Fruit fly (Drosophila melanogaster): ENCODE measurements around the gene CG11076.

The CG11076 gene

DNA sequence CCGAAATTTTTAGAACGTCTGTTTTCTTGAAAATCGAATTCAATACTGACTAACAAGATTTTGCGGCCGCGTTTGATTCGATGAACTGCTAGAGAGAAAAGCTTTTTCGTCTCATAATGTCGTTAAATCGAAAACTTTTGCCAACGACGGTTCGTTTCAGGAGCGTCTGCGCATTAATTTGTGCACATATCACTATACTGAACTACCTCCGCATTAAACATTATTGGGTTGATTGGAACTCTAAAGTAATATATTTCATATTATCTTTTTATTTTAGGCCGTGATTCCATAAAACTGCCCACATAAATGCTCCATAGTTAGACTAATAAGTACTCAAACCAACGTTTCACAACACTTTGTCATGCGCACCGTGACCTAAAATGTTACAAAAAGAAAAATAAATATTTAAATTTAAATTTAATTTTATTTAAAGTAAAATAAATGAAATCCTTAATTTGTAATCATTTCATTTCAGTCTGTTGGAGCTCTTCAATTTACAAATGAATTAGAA is 22.2 kb upstream of the CG11076 start, which contains the start of gene CaMKII (continued):
- no peak for TF ChIP-seq vvl (GFP tag; IDR thresholded peaks at IDR 0.05)
- TF ChIP-seq aop (GFP tag; IDR thresholded peaks at IDR 0.05): no peak
- no peak for TF ChIP-seq NC2β (GFP tag; optimal IDR thresholded peaks at IDR 0.05)
- TF ChIP-seq CG12236 (GFP tag; optimal IDR thresholded peaks at IDR 0.05): no peak
- no peak for TF ChIP-seq tio (GFP tag; optimal IDR thresholded peaks at IDR 0.05)
- TF ChIP-seq ttk (GFP tag; IDR thresholded peaks at IDR 0.05): no peak
- TF ChIP-seq HmgD (GFP tag; optimal IDR thresholded peaks at IDR 0.05): no peak
- TF ChIP-seq usp (GFP tag; optimal IDR thresholded peaks at IDR 0.05): no peak
- TF ChIP-seq HLH4C (GFP tag; IDR thresholded peaks at IDR 0.05; ENCODE audit: partially characterized antibody): no peak
- no peak for TF ChIP-seq Deaf1 (tag; optimal IDR thresholded peaks at IDR 0.05)
- no peak for TF ChIP-seq Atf-2 (GFP tag; optimal IDR thresholded peaks at IDR 0.05)
- no peak for TF ChIP-seq bowl (GFP tag; IDR thresholded peaks at IDR 0.05)
- no peak for TF ChIP-seq ham (GFP tag; IDR thresholded peaks at IDR 0.05)
- TF ChIP-seq CG32772 (GFP tag; IDR thresholded peaks at IDR 0.05): no peak
- no peak for TF ChIP-seq CG4404 (GFP tag; IDR thresholded peaks at IDR 0.05)
- TF ChIP-seq danr (GFP tag; IDR thresholded peaks at IDR 0.05): no peak
- peak; percentile 21 for TF ChIP-seq Fer1 (GFP tag; optimal IDR thresholded peaks at IDR 0.05)
- TF ChIP-seq CG10267 (tag; optimal IDR thresholded peaks at IDR 0.05): peak; percentile 88
- TF ChIP-seq Nf-YB (GFP tag; optimal IDR thresholded peaks at IDR 0.05): no peak
- no peak for TF ChIP-seq CG1602 (GFP tag; optimal IDR thresholded peaks at IDR 0.05)
- no peak for TF ChIP-seq CG14667 (GFP tag; IDR thresholded peaks at IDR 0.05)
- no peak for TF ChIP-seq CG6683 (GFP tag; optimal IDR thresholded peaks at IDR 0.05)
- TF ChIP-seq Gsc (GFP tag; IDR thresholded peaks at IDR 0.05): no peak
- TF ChIP-seq gem (tag; optimal IDR thresholded peaks at IDR 0.05): peak; percentile 67

DNA sequence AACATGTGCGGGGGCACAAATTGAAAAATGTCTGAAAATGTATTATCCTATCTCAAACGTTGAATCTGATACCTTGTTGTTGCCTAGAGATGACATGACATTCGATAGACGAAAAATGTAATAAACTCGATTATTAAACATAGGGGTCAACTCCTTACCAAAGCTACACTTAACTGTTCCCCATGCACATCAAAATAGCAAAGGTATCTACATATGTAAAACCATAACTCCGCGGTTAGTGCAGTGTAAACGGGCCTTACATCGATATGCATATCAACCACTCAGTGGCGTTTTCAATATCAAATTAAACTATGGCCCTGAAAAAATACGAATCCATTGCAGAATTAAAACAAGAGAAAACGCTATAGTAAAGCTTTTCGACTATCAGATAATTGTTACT is 19.7 kb upstream of the CG11076 start:
- no peak for TF ChIP-seq CG32767 (GFP tag; IDR thresholded peaks at IDR 0.05)
- TF ChIP-seq vvl (GFP tag; IDR thresholded peaks at IDR 0.05): no peak
- no peak for TF ChIP-seq ci (GFP tag; IDR thresholded peaks at IDR 0.05)
- no peak for TF ChIP-seq oc (tag; optimal IDR thresholded peaks at IDR 0.05)
- TF ChIP-seq NK7.1 (GFP tag; optimal IDR thresholded peaks at IDR 0.05): no peak
- no peak; the same call in 1 of the 2 replicates for TF ChIP-seq bbx (GFP tag; IDR thresholded peaks at IDR 0.05; ENCODE audit: partially characterized antibody)
- TF ChIP-seq CG15479 (GFP tag; optimal IDR thresholded peaks at IDR 0.05): no peak
- no peak; the same call in 2 of the 3 replicates for TF ChIP-seq CG16813 (GFP tag; IDR thresholded peaks at IDR 0.05; ENCODE audit: partially characterized antibody)
- no peak for TF ChIP-seq crol (GFP tag; IDR thresholded peaks at IDR 0.05)
- TF ChIP-seq CG17186 (GFP tag; optimal IDR thresholded peaks at IDR 0.05): peak; percentile 51
- TF ChIP-seq Lim3 (GFP tag; IDR thresholded peaks at IDR 0.05): no peak
- TF ChIP-seq CG7372 (GFP tag; IDR thresholded peaks at IDR 0.05): no peak
- TF ChIP-seq zen2 (GFP tag; IDR thresholded peaks at IDR 0.05; ENCODE audit: partially characterized antibody): no peak
- TF ChIP-seq CG10366 (GFP tag; IDR thresholded peaks at IDR 0.05): no peak
- no peak for TF ChIP-seq otp (GFP tag; IDR thresholded peaks at IDR 0.05)
- no peak for TF ChIP-seq CG6765 (GFP tag; optimal IDR thresholded peaks at IDR 0.05)
- no peak for TF ChIP-seq CG11093 (GFP tag; IDR thresholded peaks at IDR 0.05)
- TF ChIP-seq CG5180 (GFP tag; optimal IDR thresholded peaks at IDR 0.05): no peak
- no peak for TF ChIP-seq Bdp1 (GFP tag; optimal IDR thresholded peaks at IDR 0.05)
- TF ChIP-seq Deaf1 (tag; optimal IDR thresholded peaks at IDR 0.05): no peak
- TF ChIP-seq CG14710 (tag; optimal IDR thresholded peaks at IDR 0.05): peak; percentile 63
- peak; percentile 55 for TF ChIP-seq CG15601 (tag; optimal IDR thresholded peaks at IDR 0.05)
- no peak for TF ChIP-seq E2f2 (GFP tag; IDR thresholded peaks at IDR 0.05)
- no peak for TF ChIP-seq CG9609 (GFP tag; optimal IDR thresholded peaks at IDR 0.05)
- peak; percentile 41 for TF ChIP-seq gfzf (GFP tag; optimal IDR thresholded peaks at IDR 0.05)
- no peak for TF ChIP-seq ATbp (GFP tag; optimal IDR thresholded peaks at IDR 0.05)
- no peak for TF ChIP-seq ara (GFP tag; IDR thresholded peaks at IDR 0.05)
- TF ChIP-seq sr (GFP tag; IDR thresholded peaks at IDR 0.05): no peak
- TF ChIP-seq Atf6 (GFP tag; IDR thresholded peaks at IDR 0.05): no peak
- TF ChIP-seq HLHmδ (GFP tag; optimal IDR thresholded peaks at IDR 0.05): no peak

Data from whole organism, embryonic.